Fruit fly (Drosophila melanogaster): ENCODE results near the gene Octbeta1R.

- TF ChIP-seq pan (optimal IDR thresholded peaks at IDR 0.05) (no peak), CG8478 (optimal IDR thresholded peaks at IDR 0.05) (no peak), usp (GFP tag; optimal IDR thresholded peaks at IDR 0.05) (no peak), psq (optimal IDR thresholded peaks at IDR 0.05) (no peak), Dll (optimal IDR thresholded peaks at IDR 0.05) (no peak), EcR (GFP tag; optimal IDR thresholded peaks at IDR 0.05) (peak in 1 of 2 experiments; percentile 73)
Observed at dm6 chr3R:22526353-22526907, 29.4 kb downstream of the Octbeta1R start.
